Worm (Caenorhabditis elegans) whole organism, midembryonic: ENCODE results near the gene ugt-24.

Source experiments
- klf-2 ChIP-seq: fragments of 200-800 bp; sonication (Bioruptor generic); conservative IDR thresholded peaks from 2 replicates; pipeline ENCODE4 v1.3.6; 2022; ENCODE audit warnings: missing genetic modification reagents, missing genetic modification characterization, missing compliant biosample characterization
- med-1 ChIP-seq: sonication (generic microtip); optimal IDR thresholded peaks from 2 replicates; lab custom pipeline; 2017; ENCODE audit warnings: missing genetic modification characterization, mild to moderate bottlenecking, missing compliant biosample characterization, antibody characterized with exemption, missing genetic modification reagents; ENCODE audit not compliant: insufficient read depth

DNA sequence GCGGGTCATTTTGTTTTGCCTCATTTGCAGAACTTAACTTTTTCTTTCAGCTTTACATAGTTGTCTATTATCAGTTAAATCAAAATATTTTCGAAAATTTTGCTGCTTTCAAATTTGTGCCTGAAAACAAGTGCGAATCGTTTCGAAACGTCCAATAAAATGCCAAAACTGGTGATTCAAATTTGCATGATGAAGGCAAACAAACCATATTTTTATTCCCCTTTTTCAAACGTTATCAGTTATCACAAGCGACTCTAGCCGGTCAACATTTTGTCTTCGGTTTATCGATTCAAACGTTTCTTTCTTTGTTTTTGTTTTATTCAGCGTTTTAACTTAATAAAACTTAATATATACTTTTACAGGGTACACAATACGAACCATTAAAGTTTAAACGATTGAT is at the start of gene ugt-24, which contains the start of gene C49A9.6:
- no peak for TF ChIP-seq med-1
- no peak for TF ChIP-seq klf-2 (GFP tag; lab: Robert Waterston, UW)
